Worm (Caenorhabditis elegans): ENCODE results near the gene gly-7.

gly-7 gene

DNA sequence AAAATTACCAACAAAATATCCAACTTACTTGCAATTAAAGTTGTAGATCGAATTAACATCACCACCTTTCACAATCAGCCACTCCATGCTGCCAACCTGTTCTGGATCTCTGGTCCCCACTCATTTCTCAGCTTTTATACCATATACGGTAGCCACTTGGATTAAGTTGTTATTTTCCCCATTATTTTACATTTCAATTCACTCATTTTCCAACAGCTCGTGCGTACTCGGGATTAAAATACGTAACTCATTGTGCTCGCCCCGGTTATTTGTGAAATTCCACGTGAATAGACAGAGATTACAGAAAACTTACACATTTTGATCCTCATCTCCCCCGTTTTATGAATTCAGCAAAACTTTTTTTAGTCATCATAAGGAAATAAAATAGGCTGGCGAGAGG is 18.1 kb downstream of the gly-7 start, which contains the start of gene srt-41:
Gene srt-41, minus strand, starts transcription at position 101 of the 400 bp plus-strand sequence.
- TF ChIP-seq nhr-28 (tag; optimal IDR thresholded peaks at IDR 0.05) (no peak), pqm-1 (tag; optimal IDR thresholded peaks at IDR 0.05) (no peak), egl-5 (tag; optimal IDR thresholded peaks at IDR 0.05) (no peak), pha-4 (tag; optimal IDR thresholded peaks at IDR 0.05) (no peak), jun-1 (tag; optimal IDR thresholded peaks at IDR 0.05) (no peak), eor-1 (tag; optimal IDR thresholded peaks at IDR 0.05) (no peak), ceh-9 (tag; optimal IDR thresholded peaks at IDR 0.05) (no peak), lin-39 (tag; optimal IDR thresholded peaks at IDR 0.05) (no peak), elt-1 (tag; optimal IDR thresholded peaks at IDR 0.05) (no peak), ceh-16 (tag; optimal IDR thresholded peaks at IDR 0.05) (no peak), fkh-10 (GFP tag; optimal IDR thresholded peaks at IDR 0.05) (no peak), nhr-43 (tag; optimal IDR thresholded peaks at IDR 0.05; ENCODE audit: poor library complexity, severe bottlenecking) (no peak), nhr-76 (tag; optimal IDR thresholded peaks at IDR 0.05) (no peak), ceh-82 (tag; optimal IDR thresholded peaks at IDR 0.05) (no peak), nhr-67 (tag; optimal IDR thresholded peaks at IDR 0.05) (no peak), ztf-11 (tag; optimal IDR thresholded peaks at IDR 0.05) (no peak), fos-1 (tag; optimal IDR thresholded peaks at IDR 0.05) (no peak)

ce11 chrV:1797900-1798299 is 23.2 kb downstream of the gly-7 start, which contains the start of gene F36H9.10:
F36H9.10 (plus strand) TSS chrV:1798200.
- TF ChIP-seq lsy-12 (tag; optimal IDR thresholded peaks at IDR 0.05) (no peak), nfya-1 (tag; optimal IDR thresholded peaks at IDR 0.05; ENCODE audit: insufficient read depth) (no peak), ceh-82 (tag; optimal IDR thresholded peaks at IDR 0.05) (no peak), egl-5 (tag; optimal IDR thresholded peaks at IDR 0.05) (no peak), ceh-28 (tag; optimal IDR thresholded peaks at IDR 0.05) (no peak), nhr-25 (tag; optimal IDR thresholded peaks at IDR 0.05) (no peak), aly-2 (tag; optimal IDR thresholded peaks at IDR 0.05) (no peak), nhr-11 (tag; optimal IDR thresholded peaks at IDR 0.05) (no peak), unc-62 (GFP tag; optimal IDR thresholded peaks at IDR 0.05) (no peak), fos-1 (tag; optimal IDR thresholded peaks at IDR 0.05) (no peak), tbx-2 (tag; optimal IDR thresholded peaks at IDR 0.05) (no peak)

ce11 chrV:1794218-1794617 is 26.9 kb downstream of the gly-7 start, which contains the start of gene F36H9.1:
F36H9.1 (plus strand) TSS chrV:1794518.
- TF ChIP-seq ztf-4 (tag; optimal IDR thresholded peaks at IDR 0.05), result no peak
- no peak for TF ChIP-seq zag-1 (tag; optimal IDR thresholded peaks at IDR 0.05)
- no peak for TF ChIP-seq eor-1 (tag; optimal IDR thresholded peaks at IDR 0.05)
- TF ChIP-seq aly-2 (tag; optimal IDR thresholded peaks at IDR 0.05), result no peak
- no peak for TF ChIP-seq nhr-25 (tag; optimal IDR thresholded peaks at IDR 0.05)
- TF ChIP-seq lin-39 (tag; optimal IDR thresholded peaks at IDR 0.05), result no peak
- TF ChIP-seq unc-62 (GFP tag; optimal IDR thresholded peaks at IDR 0.05), result no peak
- TF ChIP-seq unc-39 (tag; optimal IDR thresholded peaks at IDR 0.05), result no peak
- TF ChIP-seq daf-12 (tag; optimal IDR thresholded peaks at IDR 0.05), result no peak
- TF ChIP-seq hmg-11 (tag; optimal IDR thresholded peaks at IDR 0.05), result no peak

DNA sequence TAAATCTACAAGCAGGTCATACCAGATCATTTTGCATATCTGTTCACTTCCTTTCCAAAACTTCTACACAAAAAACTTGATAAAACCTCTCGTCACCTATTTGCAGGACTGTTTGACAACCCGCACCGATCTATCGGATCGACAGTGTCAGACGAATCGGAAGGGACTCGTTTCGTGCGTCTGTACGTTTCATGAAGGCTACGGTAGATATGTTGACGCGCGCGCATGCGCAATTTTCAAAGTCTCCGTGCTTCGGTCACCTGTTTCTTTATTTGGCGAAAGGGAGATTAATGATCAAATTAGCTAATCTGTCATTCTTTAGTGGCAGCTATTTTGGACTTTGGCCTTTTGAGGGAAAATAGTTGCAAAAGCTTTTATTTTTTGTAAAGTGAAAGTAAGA is 31.6 kb downstream of the gly-7 start:
- no peak for TF ChIP-seq eor-1 (tag; optimal IDR thresholded peaks at IDR 0.05)
- peak; percentile 92 for TF ChIP-seq nhr-43 (tag; optimal IDR thresholded peaks at IDR 0.05; ENCODE audit: poor library complexity, severe bottlenecking)
- TF ChIP-seq jun-1 (tag; optimal IDR thresholded peaks at IDR 0.05), result no peak
- TF ChIP-seq nfya-1 (tag; optimal IDR thresholded peaks at IDR 0.05; ENCODE audit: insufficient read depth), result peak; percentile 24
- TF ChIP-seq elt-1 (tag; optimal IDR thresholded peaks at IDR 0.05), result peak; percentile 11
- TF ChIP-seq egl-27 (tag; optimal IDR thresholded peaks at IDR 0.05), result no peak
- peak; percentile 28 for TF ChIP-seq nhr-23 (tag; optimal IDR thresholded peaks at IDR 0.05)
- no peak for TF ChIP-seq unc-39 (tag; optimal IDR thresholded peaks at IDR 0.05)
- TF ChIP-seq nhr-12 (tag; optimal IDR thresholded peaks at IDR 0.05), result no peak
- no peak for TF ChIP-seq zag-1 (tag; optimal IDR thresholded peaks at IDR 0.05)
- TF ChIP-seq ceh-82 (tag; optimal IDR thresholded peaks at IDR 0.05), result no peak
- no peak for TF ChIP-seq hmg-11 (tag; optimal IDR thresholded peaks at IDR 0.05)
- peak; percentile 93 for TF ChIP-seq nhr-25 (tag; optimal IDR thresholded peaks at IDR 0.05)
- peak in 1 of 3 experiments; percentile 16 for TF ChIP-seq elt-3 (tag; optimal IDR thresholded peaks at IDR 0.05)
- TF ChIP-seq lin-15B (tag; optimal IDR thresholded peaks at IDR 0.05), result no peak
- no peak for TF ChIP-seq aly-2 (tag; optimal IDR thresholded peaks at IDR 0.05)
- TF ChIP-seq ama-1 (optimal IDR thresholded peaks at IDR 0.05), result no peak
- peak; percentile 8 for TF ChIP-seq tbx-2 (tag; optimal IDR thresholded peaks at IDR 0.05)
- TF ChIP-seq daf-12 (tag; optimal IDR thresholded peaks at IDR 0.05), result no peak
- TF ChIP-seq pqm-1 (tag; optimal IDR thresholded peaks at IDR 0.05), result no peak

Data from whole organism, L3 larva.